Worm (Caenorhabditis elegans): Measurements from ENCODE around the gene W02B12.11.

DNA sequence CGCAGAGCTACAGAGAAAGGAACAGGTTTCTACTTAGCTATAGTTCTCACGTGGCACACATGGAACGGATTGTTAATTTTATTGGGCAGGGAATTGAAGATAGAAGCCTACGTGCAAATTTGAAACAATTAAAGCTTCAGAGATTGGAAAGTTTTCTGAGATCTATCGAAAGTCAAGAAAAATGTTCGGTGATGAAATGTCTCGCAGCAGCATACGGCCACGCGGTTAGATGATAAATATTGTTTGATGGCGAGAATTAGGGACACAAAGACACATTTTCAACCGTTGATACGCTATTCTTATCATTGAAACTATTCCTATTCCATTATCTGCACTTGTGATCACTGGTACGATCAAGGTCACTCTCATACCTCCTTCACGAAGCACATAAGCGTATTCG is 1.1 kb upstream of the W02B12.11 start:
- TF ChIP-seq nhr-2 (tag; optimal IDR thresholded peaks at IDR 0.05) = no peak
- no peak for TF ChIP-seq nhr-237 (tag; optimal IDR thresholded peaks at IDR 0.05)
- TF ChIP-seq snpc-4 (tag; optimal IDR thresholded peaks at IDR 0.05) = no peak
- TF ChIP-seq nhr-12 (tag; optimal IDR thresholded peaks at IDR 0.05) = no peak
- no peak for TF ChIP-seq unc-62 (GFP tag; optimal IDR thresholded peaks at IDR 0.05)
- no peak for TF ChIP-seq lsy-2 (tag; optimal IDR thresholded peaks at IDR 0.05)
- TF ChIP-seq mep-1 (tag; optimal IDR thresholded peaks at IDR 0.05) = no peak
- TF ChIP-seq nhr-28 (tag; optimal IDR thresholded peaks at IDR 0.05) = no peak
